Fruit fly (Drosophila melanogaster) whole organism: ENCODE measurements around the gene ca.

Experiments used
- pan ChIP-seq: fragments of >200 bp; optimal IDR thresholded peaks from 2 replicates; lab custom pipeline; 2017
- usp ChIP-seq: fragments of >200 bp; optimal IDR thresholded peaks from 2 replicates; lab custom pipeline; 2017; ENCODE audit warnings: missing biosample characterization, missing genetic modification characterization, mixed read lengths

DNA sequence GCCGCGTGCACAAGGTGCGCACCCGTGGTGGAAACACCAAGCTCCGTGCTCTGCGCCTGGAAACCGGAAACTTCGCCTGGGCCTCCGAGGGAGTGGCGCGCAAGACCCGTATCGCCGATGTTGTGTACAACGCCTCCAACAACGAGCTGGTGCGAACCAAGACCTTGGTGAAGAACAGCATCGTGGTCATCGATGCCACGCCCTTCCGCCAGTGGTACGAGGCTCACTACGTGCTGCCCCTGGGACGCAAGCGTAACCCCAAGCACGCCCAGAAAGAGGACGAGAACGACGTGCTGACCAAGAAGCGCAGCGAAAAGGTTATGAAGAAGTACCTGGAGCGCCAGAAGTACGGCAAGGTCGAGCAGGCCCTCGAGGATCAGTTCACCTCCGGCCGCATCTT is 56.2 kb downstream of the ca start:
- TF ChIP-seq usp (GFP tag; lab: Kevin White, UChicago) (no peak), pan (lab: Kevin White, UChicago) (no peak)
